Fruit fly (Drosophila melanogaster): ENCODE measurements around the gene CG5953.

The CG5953 gene

dm6 chr2L:16521345-16522285 lies 11.1 kb downstream of the CG5953 start (continued):
- TF ChIP-seq Mrtf (GFP tag; IDR thresholded peaks at IDR 0.05) (peak; percentile 38; the same call in 2 of the 3 replicates), CG11560 (tag; IDR thresholded peaks at IDR 0.05) (no peak), CG4282 (GFP tag; optimal IDR thresholded peaks at IDR 0.05) (peak; percentile 57), CG7745 (tag; optimal IDR thresholded peaks at IDR 0.05) (peak; percentile 93), pros (GFP tag; optimal IDR thresholded peaks at IDR 0.05) (peak; percentile 68), CG9727 (GFP tag; optimal IDR thresholded peaks at IDR 0.05) (peak; percentile 92), CG11247 (GFP tag; IDR thresholded peaks at IDR 0.05) (0 out of 2 replicates have a peak, but pooled peaks have one; percentile 20), CG8388 (GFP tag; optimal IDR thresholded peaks at IDR 0.05) (peak; percentile 70), CG6654 (GFP tag; optimal IDR thresholded peaks at IDR 0.05) (peak; percentile 72), kah (GFP tag; optimal IDR thresholded peaks at IDR 0.05) (peak; percentile 77), abd-A (tag; optimal IDR thresholded peaks at IDR 0.05) (peak; percentile 87), pfk (GFP tag; optimal IDR thresholded peaks at IDR 0.05) (peak; percentile 72), Neu2 (GFP tag; optimal IDR thresholded peaks at IDR 0.05; ENCODE audit: borderline replicate concordance) (peak; percentile 40), NC2α (GFP tag; optimal IDR thresholded peaks at IDR 0.05) (peak; percentile 89), CG34224 (GFP tag; IDR thresholded peaks at IDR 0.05; ENCODE audit: partially characterized antibody) (peak; percentile 25; the same call in 1 of the 3 replicates), CG42726 (GFP tag; IDR thresholded peaks at IDR 0.05; ENCODE audit: partially characterized antibody) (peak; percentile 50; the same call in 1 of the 2 replicates), pho (GFP tag; optimal IDR thresholded peaks at IDR 0.05) (peak; percentile 53), Pdp1 (GFP tag; optimal IDR thresholded peaks at IDR 0.05) (peak; percentile 54 to 66), run (tag; optimal IDR thresholded peaks at IDR 0.05) (peak; percentile 83), CG17359 (tag; optimal IDR thresholded peaks at IDR 0.05) (peak; percentile 87), CG15479 (GFP tag; optimal IDR thresholded peaks at IDR 0.05) (peak; percentile 91), Hr3 (GFP tag; optimal IDR thresholded peaks at IDR 0.05) (no peak), croc (GFP tag; conservative IDR thresholded peaks at IDR 0.05) (peak; percentile 69), CG17829 (tag; optimal IDR thresholded peaks at IDR 0.05) (peak; percentile 71), dan (GFP tag; IDR thresholded peaks at IDR 0.05) (no peak), Sox100B (GFP tag; optimal IDR thresholded peaks at IDR 0.05) (peak; percentile 91), CG1024 (GFP tag; IDR thresholded peaks at IDR 0.05) (peak; percentile 50; the same call in 1 of the 2 replicates), Mad (GFP tag; optimal IDR thresholded peaks at IDR 0.05) (peak; percentile 81), CTCF (GFP tag; optimal IDR thresholded peaks at IDR 0.05) (peak; percentile 62), Tbp (GFP tag; optimal IDR thresholded peaks at IDR 0.05) (no peak), cwo (GFP tag; optimal IDR thresholded peaks at IDR 0.05) (peak; percentile 78), vnd (GFP tag; IDR thresholded peaks at IDR 0.05; ENCODE audit: partially characterized antibody) (no peak), zfh2 (GFP tag; optimal IDR thresholded peaks at IDR 0.05) (no peak), CG4730 (GFP tag; IDR thresholded peaks at IDR 0.05) (peak; percentile 53), dati (GFP tag; IDR thresholded peaks at IDR 0.05) (peak; percentile 14; the same call in 1 of the 2 replicates), CG10366 (GFP tag; IDR thresholded peaks at IDR 0.05) (peak; percentile 41), hbn (GFP tag; IDR thresholded peaks at IDR 0.05; ENCODE audit: partially characterized antibody) (no peak), CG3065 (GFP tag; optimal IDR thresholded peaks at IDR 0.05) (peak; percentile 66), CG10462 (GFP tag; optimal IDR thresholded peaks at IDR 0.05) (peak; percentile 66), jing (GFP tag; optimal IDR thresholded peaks at IDR 0.05) (peak; percentile 71)
